Fruit fly (Drosophila melanogaster): Measurements from ENCODE around the gene CG14073.

CG14073 gene

DNA sequence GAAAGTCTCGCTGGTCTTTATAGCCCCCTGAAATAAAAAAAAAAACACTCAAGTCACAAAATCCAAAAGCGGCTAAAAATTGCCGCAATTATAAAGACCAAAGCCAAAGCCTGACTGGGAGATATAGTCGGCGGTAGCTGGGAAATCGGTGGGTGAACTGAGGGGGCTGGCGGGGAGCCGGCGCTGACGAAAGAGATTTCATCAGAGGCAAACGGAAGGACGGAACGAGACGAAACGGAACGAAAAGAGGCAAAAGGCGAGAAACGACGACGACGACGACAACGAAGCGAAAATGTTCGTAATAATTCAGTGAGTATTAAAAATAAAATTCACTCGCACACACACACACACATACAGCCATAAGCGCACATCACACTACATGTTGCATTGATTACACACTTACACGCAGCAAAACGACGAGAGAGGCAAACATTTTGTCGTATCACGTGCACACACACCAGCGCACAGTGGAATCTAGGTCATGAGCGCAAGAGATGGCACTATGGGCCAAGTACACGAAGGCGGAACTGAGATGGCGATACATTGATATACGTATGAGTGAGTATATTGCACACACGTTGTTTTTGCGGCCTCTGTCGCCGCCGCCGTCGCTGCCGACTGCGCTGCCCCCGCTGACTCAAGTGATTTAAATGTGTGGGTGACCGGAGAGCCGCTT lies 61.4 kb downstream of the CG14073 start (continued):
- no peak for TF ChIP-seq CG1529 (GFP tag; optimal IDR thresholded peaks at IDR 0.05)
- TF ChIP-seq lola (GFP tag; optimal IDR thresholded peaks at IDR 0.05) = peak in 1 of 3 experiments; percentile 84
- peak; percentile 10 for TF ChIP-seq her (GFP tag; optimal IDR thresholded peaks at IDR 0.05)
- peak in 1 of 2 experiments; percentile 18 for TF ChIP-seq Hr51 (GFP tag; optimal IDR thresholded peaks at IDR 0.05)
- TF ChIP-seq CG6689 (GFP tag; IDR thresholded peaks at IDR 0.05) = 0 out of 2 replicates have a peak, but pooled peaks have one; percentile 13
- no peak for TF ChIP-seq prd (optimal IDR thresholded peaks at IDR 0.05)
- 0 out of 3 replicates have a peak, but pooled peaks have one; percentile 12 for TF ChIP-seq prd (GFP tag; IDR thresholded peaks at IDR 0.05)
- TF ChIP-seq CG10321 (GFP tag; IDR thresholded peaks at IDR 0.05) = peak; percentile 91
- TF ChIP-seq sr (GFP tag; IDR thresholded peaks at IDR 0.05) = peak; percentile 68; the same call in 2 of the 3 replicates
- TF ChIP-seq psq (GFP tag; optimal IDR thresholded peaks at IDR 0.05) = peak; percentile 12
- peak; percentile 44; the same call in 1 of the 2 replicates for TF ChIP-seq onecut (GFP tag; IDR thresholded peaks at IDR 0.05)
- peak in 1 of 2 experiments; percentile 52 for TF ChIP-seq Hr78 (GFP tag; optimal IDR thresholded peaks at IDR 0.05)
- TF ChIP-seq slou (GFP tag; optimal IDR thresholded peaks at IDR 0.05) = no peak
- peak; percentile 8 for TF ChIP-seq Spps (tag; optimal IDR thresholded peaks at IDR 0.05)
- peak; percentile 36; the same call in 1 of the 3 replicates for TF ChIP-seq so (GFP tag; IDR thresholded peaks at IDR 0.05)
- TF ChIP-seq odd (GFP tag; optimal IDR thresholded peaks at IDR 0.05) = no peak
- peak; percentile 52 for TF ChIP-seq CG31365 (tag; optimal IDR thresholded peaks at IDR 0.05)
- peak; percentile 1 for TF ChIP-seq lab (GFP tag; optimal IDR thresholded peaks at IDR 0.05)
- TF ChIP-seq chm (GFP tag; IDR thresholded peaks at IDR 0.05) = peak; percentile 59; the same call in 1 of the 2 replicates
- no peak for TF ChIP-seq CG3065 (GFP tag; optimal IDR thresholded peaks at IDR 0.05)
- TF ChIP-seq btn (GFP tag; optimal IDR thresholded peaks at IDR 0.05) = no peak
- peak; percentile 100 for TF ChIP-seq ftz-f1 (GFP tag; optimal IDR thresholded peaks at IDR 0.05)
- peak; percentile 63 for TF ChIP-seq CG5180 (GFP tag; optimal IDR thresholded peaks at IDR 0.05)

DNA sequence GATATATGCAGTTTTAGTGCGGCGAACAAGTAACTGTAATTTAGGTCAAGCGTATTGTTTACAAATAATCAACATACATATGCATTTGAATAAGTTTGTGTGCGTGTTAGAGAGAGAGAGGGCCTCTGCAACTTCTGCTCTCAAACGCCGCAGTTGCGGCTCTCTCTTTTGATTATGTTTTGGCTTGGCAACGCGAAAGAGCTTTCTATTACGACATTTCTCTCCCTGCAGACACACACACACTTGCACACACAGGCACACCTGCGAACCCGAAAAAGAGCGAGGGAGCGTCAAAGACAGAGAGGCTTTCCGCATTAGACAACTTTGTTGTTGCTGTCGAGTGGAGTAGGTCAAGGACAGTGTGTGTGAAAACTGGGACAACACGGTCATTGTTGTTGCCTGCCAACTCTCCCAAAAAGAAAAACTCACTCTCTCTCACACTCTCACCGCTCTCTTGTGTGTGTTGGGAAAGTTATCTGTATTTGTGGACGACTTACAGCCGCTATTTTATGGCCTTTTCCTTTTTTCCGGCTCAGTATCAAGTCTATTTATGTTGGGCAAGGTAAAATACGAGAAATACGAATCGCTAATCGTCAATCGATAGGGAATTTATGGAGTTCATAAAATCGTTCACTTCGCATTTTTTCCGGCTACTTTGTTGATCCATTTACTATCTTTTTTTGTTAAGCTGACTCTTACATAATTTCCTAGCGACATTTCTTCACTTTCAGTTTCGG lies 63.2 kb downstream of the CG14073 start:
- no peak for TF ChIP-seq CG9797 (GFP tag; optimal IDR thresholded peaks at IDR 0.05)
- TF ChIP-seq Tbp (GFP tag; optimal IDR thresholded peaks at IDR 0.05) = no peak
- no peak for TF ChIP-seq inv (GFP tag; IDR thresholded peaks at IDR 0.05; ENCODE audit: partially characterized antibody)
- TF ChIP-seq pan (optimal IDR thresholded peaks at IDR 0.05) = no peak
- peak in 1 of 2 experiments; percentile 38 for TF ChIP-seq pan (GFP tag; optimal IDR thresholded peaks at IDR 0.05 in 1 of 2, IDR thresholded peaks at IDR 0.05 in 1 of 2)
- peak; percentile 66; the same call in 1 of the 3 replicates for TF ChIP-seq CG34422 (GFP tag; IDR thresholded peaks at IDR 0.05)
- peak; percentile 38 for TF ChIP-seq scrt (GFP tag; optimal IDR thresholded peaks at IDR 0.05)
- TF ChIP-seq abd-A (tag; optimal IDR thresholded peaks at IDR 0.05) = peak; percentile 77
- TF ChIP-seq Aef1 (GFP tag; IDR thresholded peaks at IDR 0.05) = peak; percentile 70; the same call in 2 of the 3 replicates
- TF ChIP-seq ranshi (GFP tag; IDR thresholded peaks at IDR 0.05) = peak; percentile 22; the same call in 1 of the 2 replicates
- TF ChIP-seq CG12769 (tag; optimal IDR thresholded peaks at IDR 0.05) = peak; percentile 83
- TF ChIP-seq ftz-f1 (GFP tag; optimal IDR thresholded peaks at IDR 0.05) = peak; percentile 98
- TF ChIP-seq Hey (tag; optimal IDR thresholded peaks at IDR 0.05) = no peak
- peak; percentile 11 for TF ChIP-seq CG17385 (GFP tag; optimal IDR thresholded peaks at IDR 0.05)
- no peak for TF ChIP-seq lov (optimal IDR thresholded peaks at IDR 0.05)
- TF ChIP-seq lov (GFP tag; IDR thresholded peaks at IDR 0.05) = 0 out of 3 replicates have a peak, but pooled peaks have one; percentile 68
- peak; percentile 71; the same call in 2 of the 3 replicates for TF ChIP-seq zen2 (GFP tag; IDR thresholded peaks at IDR 0.05; ENCODE audit: partially characterized antibody)
- TF ChIP-seq BtbVII (GFP tag; optimal IDR thresholded peaks at IDR 0.05) = no peak
- no peak for TF ChIP-seq tx (GFP tag; optimal IDR thresholded peaks at IDR 0.05)
- TF ChIP-seq CG10543 (GFP tag; optimal IDR thresholded peaks at IDR 0.05) = peak; percentile 7
- TF ChIP-seq CG10462 (GFP tag; optimal IDR thresholded peaks at IDR 0.05) = no peak
- no peak for TF ChIP-seq ham (GFP tag; IDR thresholded peaks at IDR 0.05)
- peak; percentile 27; the same call in 1 of the 3 replicates for TF ChIP-seq sr (GFP tag; IDR thresholded peaks at IDR 0.05)
- peak; percentile 57 for TF ChIP-seq vvl (GFP tag; IDR thresholded peaks at IDR 0.05)
- no peak for TF ChIP-seq chn (GFP tag; optimal IDR thresholded peaks at IDR 0.05)
- no peak for TF ChIP-seq Mes4 (GFP tag; optimal IDR thresholded peaks at IDR 0.05)
- no peak for TF ChIP-seq CG1832 (GFP tag; optimal IDR thresholded peaks at IDR 0.05)

Measured in whole organism, embryonic.